Fruit fly (Drosophila melanogaster) whole organism, prepupa: ENCODE results near the gene CG14931.

Source experiments
- Blimp-1 ChIP-seq: fragments of 200-800 bp; sonication (Bioruptor generic); optimal IDR thresholded peaks from 3 replicates; lab custom pipeline; 2017; ENCODE audit warnings: missing biosample characterization, missing genetic modification characterization, mild to moderate bottlenecking, moderate library complexity, missing genetic modification reagents
- CG10669 ChIP-seq: fragments of 200-800 bp; sonication (Bioruptor generic); optimal IDR thresholded peaks from 3 replicates; lab custom pipeline; 2018; ENCODE audit warnings: missing biosample characterization, mild to moderate bottlenecking, missing genetic modification characterization, moderate library complexity
- CG11294 ChIP-seq: fragments of 200-800 bp; sonication (Bioruptor generic); IDR thresholded peaks from 2 replicates; pipeline ENCODE4 v1.3.6; 2022; ENCODE audit warnings: missing biosample characterization, missing genetic modification characterization
- CG11762 ChIP-seq: fragments of 200-800 bp; sonication (Bioruptor generic); optimal IDR thresholded peaks from 3 replicates; lab custom pipeline; 2016; ENCODE audit warnings: missing biosample characterization, missing genetic modification characterization; ENCODE audit not compliant: insufficient read depth
- CG11902 ChIP-seq: fragments of 200-800 bp; sonication (Bioruptor generic); optimal IDR thresholded peaks from 3 replicates; lab custom pipeline; 2016; ENCODE audit warnings: missing biosample characterization, missing genetic modification characterization
- CG1621 ChIP-seq: fragments of 200-800 bp; sonication (Bioruptor generic); optimal IDR thresholded peaks from 3 replicates; lab custom pipeline; 2018; ENCODE audit warnings: missing biosample characterization, mild to moderate bottlenecking, missing genetic modification characterization
- CG16779 ChIP-seq: fragments of 200-800 bp; sonication (Bioruptor generic); optimal IDR thresholded peaks from 3 replicates; lab custom pipeline; 2017; ENCODE audit warnings: missing biosample characterization, mild to moderate bottlenecking, missing genetic modification characterization
- CG3032 ChIP-seq: fragments of 200-800 bp; optimal IDR thresholded peaks from 2 replicates; lab custom pipeline; 2019; ENCODE audit warnings: missing biosample characterization, mild to moderate bottlenecking, missing genetic modification characterization, moderate library complexity
- CG31627 ChIP-seq: fragments of 200-800 bp; sonication (Bioruptor generic); optimal IDR thresholded peaks from 3 replicates; lab custom pipeline; 2016; ENCODE audit warnings: missing biosample characterization, missing genetic modification characterization
- CG34406 ChIP-seq: fragments of 200-800 bp; sonication (Bioruptor generic); optimal IDR thresholded peaks from 3 replicates; lab custom pipeline; 2016; ENCODE audit warnings: missing biosample characterization, missing genetic modification characterization
- CG3919 ChIP-seq: fragments of 200-800 bp; sonication (Bioruptor generic); optimal IDR thresholded peaks from 3 replicates; lab custom pipeline; 2016; ENCODE audit warnings: missing biosample characterization, missing genetic modification characterization
- CG4318 ChIP-seq: fragments of 200-800 bp; sonication (Bioruptor generic); optimal IDR thresholded peaks from 3 replicates; lab custom pipeline; 2017; ENCODE audit warnings: missing biosample characterization, mild to moderate bottlenecking, missing genetic modification characterization
- CG6276 ChIP-seq: fragments of 200-800 bp; sonication (Bioruptor generic); optimal IDR thresholded peaks from 2 replicates; lab custom pipeline; 2017; ENCODE audit warnings: missing biosample characterization, mild to moderate bottlenecking, missing genetic modification characterization
- CG6792 ChIP-seq: fragments of 200-800 bp; sonication (Bioruptor generic); optimal IDR thresholded peaks from 3 replicates; lab custom pipeline; 2016; ENCODE audit warnings: missing biosample characterization, missing genetic modification characterization
- CG6808 ChIP-seq: fragments of 200-800 bp; sonication (Bioruptor generic); optimal IDR thresholded peaks from 3 replicates; lab custom pipeline; 2017; ENCODE audit warnings: missing biosample characterization, missing genetic modification characterization, mild to moderate bottlenecking, moderate library complexity, missing genetic modification reagents
- CG6854 ChIP-seq: fragments of 200-800 bp; sonication (Bioruptor generic); optimal IDR thresholded peaks from 2 replicates; lab custom pipeline; 2017; ENCODE audit warnings: missing biosample characterization, mild to moderate bottlenecking, missing genetic modification characterization
- CG7368 ChIP-seq: fragments of 200-800 bp; sonication (Bioruptor generic); optimal IDR thresholded peaks from 3 replicates; lab custom pipeline; 2016; ENCODE audit warnings: missing biosample characterization, missing genetic modification characterization
- CG8119 ChIP-seq: fragments of 200-800 bp; sonication (Bioruptor generic); IDR thresholded peaks from 3 replicates; pipeline ENCODE4 v1.3.6; 2022; ENCODE audit warnings: missing biosample characterization, missing genetic modification characterization
- Eip75B ChIP-seq: fragments of 200-800 bp; sonication (Bioruptor generic); optimal IDR thresholded peaks from 3 replicates; lab custom pipeline; 2016; ENCODE audit warnings: missing biosample characterization, missing genetic modification characterization
- Eip93F ChIP-seq: fragments of 200-800 bp; sonication (Bioruptor generic); optimal IDR thresholded peaks from 2 replicates; lab custom pipeline; 2016; ENCODE audit warnings: missing biosample characterization, mild to moderate bottlenecking, missing genetic modification characterization
- Ets21C ChIP-seq: fragments of 200-800 bp; sonication (Bioruptor generic); optimal IDR thresholded peaks from 3 replicates; lab custom pipeline; 2016; ENCODE audit warnings: missing biosample characterization, missing genetic modification characterization
- Ets96B ChIP-seq: fragments of 200-800 bp; optimal IDR thresholded peaks from 2 replicates; lab custom pipeline; 2019; ENCODE audit warnings: missing biosample characterization, mild to moderate bottlenecking, missing genetic modification characterization, moderate library complexity
- Gug ChIP-seq: fragments of 200-800 bp; sonication (Bioruptor generic); IDR thresholded peaks from 2 replicates; pipeline ENCODE4 v1.3.6; 2022; ENCODE audit warnings: missing biosample characterization, missing genetic modification characterization
- Hr38 ChIP-seq: sonication (Bioruptor generic); optimal IDR thresholded peaks from 2 replicates; lab custom pipeline; 2016; ENCODE audit warnings: missing biosample characterization, missing genetic modification characterization
- Hr39 ChIP-seq: fragments of 200-800 bp; sonication (Bioruptor generic); optimal IDR thresholded peaks from 2 replicates; lab custom pipeline; 2016; ENCODE audit warnings: missing biosample characterization, missing genetic modification characterization
- Lpt ChIP-seq: fragments of 200-800 bp; sonication (Bioruptor generic); optimal IDR thresholded peaks from 3 replicates; lab custom pipeline; 2016; ENCODE audit warnings: missing biosample characterization, missing genetic modification characterization
- Met ChIP-seq: fragments of 200-800 bp; sonication (Bioruptor generic); optimal IDR thresholded peaks from 3 replicates; lab custom pipeline; 2016; ENCODE audit warnings: missing biosample characterization, missing genetic modification characterization
- OdsH ChIP-seq: fragments of 200-800 bp; sonication (Bioruptor generic); optimal IDR thresholded peaks from 3 replicates; lab custom pipeline; 2016; ENCODE audit warnings: missing biosample characterization, missing genetic modification characterization
- Smox ChIP-seq: fragments of 200-800 bp; sonication (Bioruptor generic); optimal IDR thresholded peaks from 3 replicates; lab custom pipeline; 2016; ENCODE audit warnings: missing biosample characterization, missing genetic modification characterization
- Sox14 ChIP-seq: fragments of 200-800 bp; sonication (Bioruptor generic); optimal IDR thresholded peaks from 3 replicates; lab custom pipeline; 2016; ENCODE audit warnings: missing biosample characterization, missing genetic modification characterization
- Sox15 ChIP-seq: fragments of 200-800 bp; sonication (Bioruptor generic); optimal IDR thresholded peaks from 3 replicates; lab custom pipeline; 2016; ENCODE audit warnings: missing biosample characterization, missing genetic modification characterization
- achi ChIP-seq: fragments of 200-800 bp; sonication (Bioruptor generic); optimal IDR thresholded peaks from 3 replicates; lab custom pipeline; 2016; ENCODE audit warnings: missing biosample characterization, missing genetic modification characterization
- acj6 ChIP-seq: fragments of 200-800 bp; sonication (Bioruptor generic); optimal IDR thresholded peaks from 3 replicates; lab custom pipeline; 2016; ENCODE audit warnings: missing biosample characterization, missing genetic modification characterization
- dsx ChIP-seq: fragments of 200-800 bp; optimal IDR thresholded peaks from 3 replicates; lab custom pipeline; 2019; ENCODE audit warnings: missing biosample characterization, mild to moderate bottlenecking, missing genetic modification characterization, moderate library complexity; ENCODE audit not compliant: poor library complexity, severe bottlenecking
- esn ChIP-seq: fragments of 200-800 bp; sonication (Bioruptor generic); optimal IDR thresholded peaks from 2 replicates; lab custom pipeline; 2016; ENCODE audit warnings: missing biosample characterization, mild to moderate bottlenecking, missing genetic modification characterization, moderate library complexity
- fd85E ChIP-seq: fragments of 200-800 bp; sonication (Bioruptor generic); optimal IDR thresholded peaks from 3 replicates; lab custom pipeline; 2016; ENCODE audit warnings: missing biosample characterization, missing genetic modification characterization
- fkh ChIP-seq: fragments of 200-800 bp; sonication (Bioruptor generic); optimal IDR thresholded peaks from 3 replicates; lab custom pipeline; 2017; ENCODE audit warnings: missing biosample characterization, mild to moderate bottlenecking, missing genetic modification characterization, moderate library complexity
- lz ChIP-seq: fragments of 200-800 bp; sonication (Bioruptor generic); optimal IDR thresholded peaks from 3 replicates; lab custom pipeline; 2016; ENCODE audit warnings: missing biosample characterization, missing genetic modification characterization
- net ChIP-seq: fragments of 200-800 bp; sonication (Bioruptor generic); optimal IDR thresholded peaks from 3 replicates; lab custom pipeline; 2016; ENCODE audit warnings: missing biosample characterization, missing genetic modification characterization
- pdm3 ChIP-seq: fragments of 200-800 bp; sonication (Bioruptor generic); optimal IDR thresholded peaks from 3 replicates; lab custom pipeline; 2016; ENCODE audit warnings: missing biosample characterization, missing genetic modification characterization
- salr ChIP-seq, 2 experiments: fragments of 200-800 bp; sonication (Bioruptor generic); optimal IDR thresholded peaks; 3 replicates each; lab custom pipeline; 2016 to 2018; ENCODE audit warnings: missing biosample characterization in 2 of 2, missing genetic modification characterization in 2 of 2, mild to moderate bottlenecking in 1 of 2
- spab ChIP-seq: fragments of 200-800 bp; sonication (Bioruptor generic); optimal IDR thresholded peaks from 2 replicates; lab custom pipeline; 2017; ENCODE audit warnings: missing biosample characterization, mild to moderate bottlenecking, missing genetic modification characterization, missing genetic modification reagents
- svp ChIP-seq: fragments of 200-800 bp; sonication (Bioruptor generic); peaks from one replicate; lab custom pipeline; 2016; ENCODE audit warnings: missing biosample characterization, missing genetic modification characterization
- topi ChIP-seq: fragments of 200-800 bp; sonication (Bioruptor generic); optimal IDR thresholded peaks from 3 replicates; lab custom pipeline; 2016; ENCODE audit warnings: missing biosample characterization, missing genetic modification characterization
- vri ChIP-seq: fragments of 200-800 bp; sonication (Bioruptor generic); optimal IDR thresholded peaks from 3 replicates; lab custom pipeline; 2016; ENCODE audit warnings: missing biosample characterization, mild to moderate bottlenecking, missing genetic modification characterization

The CG14931 gene

dm6 chr2L:11806701-11807674 is 18.9 kb downstream of the CG14931 start (continued):
- TF ChIP-seq Ets21C (GFP tag; lab: Kevin White, UChicago) = no peak
- TF ChIP-seq CG1621 (tag; lab: Kevin White, UChicago) = peak; percentile 85
- TF ChIP-seq CG6792 (GFP tag; lab: Kevin White, UChicago) = peak; percentile 22
- TF ChIP-seq CG11902 = no peak
- TF ChIP-seq net (GFP tag; lab: Kevin White, UChicago) = peak; percentile 76
- TF ChIP-seq CG34406 (GFP tag; lab: Kevin White, UChicago) = peak; percentile 44
- TF ChIP-seq CG4318 = peak; percentile 21
- TF ChIP-seq acj6 (GFP tag; lab: Kevin White, UChicago) = no peak
- peak; percentile 93 for TF ChIP-seq Lpt (GFP tag; lab: Kevin White, UChicago)
- TF ChIP-seq CG3032 (tag; lab: Kevin White, UChicago) = peak; percentile 68
- peak; percentile 33 for TF ChIP-seq Met (GFP tag; lab: Kevin White, UChicago)

- TF ChIP-seq Eip75B (GFP tag; lab: Kevin White, UChicago) (peak; percentile 0), CG6808 (GFP tag; lab: Kevin White, UChicago) (peak; percentile 5), CG16779 (tag; lab: Kevin White, UChicago) (peak; percentile 46), salr (GFP tag; optimal IDR thresholded peaks at IDR 0.05; lab: Kevin White, UChicago) (peak in 1 of 2 experiments; percentile 19), Hr38 (GFP tag; lab: Kevin White, UChicago) (no peak), CG6792 (GFP tag; lab: Kevin White, UChicago) (no peak), vri (peak; percentile 54), CG11294 (GFP tag; lab: Robert Waterston, UW) (no peak), CG34406 (GFP tag; lab: Kevin White, UChicago) (no peak), achi (GFP tag; lab: Kevin White, UChicago) (peak; percentile 11), CG10669 (no peak), Blimp-1 (GFP tag; lab: Kevin White, UChicago) (peak; percentile 1), Met (GFP tag; lab: Kevin White, UChicago) (peak; percentile 13), Sox14 (GFP tag; lab: Kevin White, UChicago) (peak; percentile 65), svp (peak; percentile 94), CG31627 (GFP tag; lab: Kevin White, UChicago) (no peak), Smox (GFP tag; lab: Kevin White, UChicago) (no peak), fd85E (GFP tag; lab: Kevin White, UChicago) (no peak), esn (GFP tag; lab: Kevin White, UChicago) (peak; percentile 8), CG11902 (no peak), Ets96B (tag; lab: Kevin White, UChicago) (peak; percentile 16), CG8119 (GFP tag; lab: Robert Waterston, UW) (0 out of 3 replicates have a peak, but pooled peaks have one; percentile 43), Eip93F (GFP tag; lab: Kevin White, UChicago) (no peak), CG3032 (tag; lab: Kevin White, UChicago) (no peak), OdsH (GFP tag; lab: Kevin White, UChicago) (no peak), dsx (GFP tag; lab: Kevin White, UChicago) (peak; percentile 65), Gug (GFP tag; lab: Robert Waterston, UW) (no peak), fkh (GFP tag; lab: Kevin White, UChicago) (peak; percentile 42), CG4318 (no peak), CG6854 (peak; percentile 77), Hr39 (no peak), CG11762 (GFP tag; lab: Kevin White, UChicago) (no peak), acj6 (GFP tag; lab: Kevin White, UChicago) (no peak), pdm3 (GFP tag; lab: Kevin White, UChicago) (peak; percentile 2), CG7368 (peak; percentile 13), CG3919 (GFP tag; lab: Kevin White, UChicago) (peak; percentile 39), topi (GFP tag; lab: Kevin White, UChicago) (no peak), Ets21C (GFP tag; lab: Kevin White, UChicago) (no peak), spab (GFP tag; lab: Kevin White, UChicago) (no peak), CG6276 (GFP tag; lab: Kevin White, UChicago) (no peak), net (GFP tag; lab: Kevin White, UChicago) (peak; percentile 35), Sox15 (GFP tag; lab: Kevin White, UChicago) (no peak), lz (GFP tag; lab: Kevin White, UChicago) (peak; percentile 17)
Measured at dm6 chr2L:11807697-11808226, 19.6 kb downstream of the CG14931 start.
